Worm (Caenorhabditis elegans): ENCODE results near the gene C44C10.12.

DNA sequence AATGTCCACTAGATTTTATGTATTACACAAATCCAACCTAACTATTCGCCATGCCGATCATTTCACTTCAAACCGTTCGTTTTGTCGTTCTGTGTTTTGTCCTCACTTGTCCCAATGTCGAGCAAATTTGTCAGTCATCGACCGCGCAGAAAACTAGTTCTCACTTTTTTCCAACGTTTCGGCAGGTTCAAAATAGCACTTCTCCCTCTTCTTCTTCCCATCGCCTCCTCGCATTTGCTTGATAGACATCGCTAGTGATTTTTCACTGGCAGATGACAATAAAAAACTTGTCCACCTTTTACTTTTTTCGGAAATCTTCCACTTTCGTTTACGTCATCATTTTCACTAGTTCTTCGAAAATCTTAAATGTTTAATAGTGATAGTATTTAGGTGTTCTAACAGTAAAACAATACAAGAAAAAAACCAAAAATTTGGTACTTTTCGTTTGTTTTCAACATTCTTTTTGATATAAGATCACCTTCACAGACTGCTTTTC is 31.2 kb upstream of the C44C10.12 start:
- TF ChIP-seq elt-1 (tag; optimal IDR thresholded peaks at IDR 0.05; ENCODE audit: borderline replicate concordance, insufficient read depth) (no peak), nhr-76 (tag; optimal IDR thresholded peaks at IDR 0.05) (no peak), flh-1 (GFP tag; optimal IDR thresholded peaks at IDR 0.05) (no peak), unc-62 (GFP tag; optimal IDR thresholded peaks at IDR 0.05) (no peak), ztf-11 (tag; optimal IDR thresholded peaks at IDR 0.05) (no peak)
